Worm (Caenorhabditis elegans) whole organism, L1 larva: ENCODE data around the gene yap-1.

Experiments used
- C16A3.4 ChIP-seq: fragments of 150-350 bp; optimal IDR thresholded peaks from 2 replicates; lab custom pipeline; 2014; ENCODE audit warnings: missing biosample characterization, missing genetic modification characterization
- C34B4.2 ChIP-seq: sonication (generic microtip); optimal IDR thresholded peaks from 2 replicates; lab custom pipeline; 2017; ENCODE audit warnings: mild to moderate bottlenecking, missing genetic modification characterization, missing compliant biosample characterization
- F16B12.6 ChIP-seq: fragments of 150-350 bp; optimal IDR thresholded peaks from 2 replicates; lab custom pipeline; 2014; ENCODE audit warnings: missing biosample characterization, missing genetic modification characterization
- aha-1 ChIP-seq: fragments of 150-350 bp; optimal IDR thresholded peaks from 2 replicates; lab custom pipeline; 2014; ENCODE audit warnings: missing biosample characterization, missing genetic modification characterization
- blmp-1 ChIP-seq: fragments of 150-350 bp; optimal IDR thresholded peaks from 2 replicates; lab custom pipeline; 2014; ENCODE audit warnings: missing biosample characterization, missing genetic modification characterization
- ceh-8 ChIP-seq: fragments of 200-800 bp; sonication (Bioruptor generic); optimal IDR thresholded peaks from 2 replicates; lab custom pipeline; 2018; ENCODE audit warnings: mild to moderate bottlenecking, missing genetic modification characterization, moderate library complexity, missing compliant biosample characterization
- ceh-82 ChIP-seq, 3 experiments: fragments of 150-350 bp in 1 of 3; sonication (generic microtip) in 2 of 3; optimal IDR thresholded peaks; 2 replicates each; lab custom pipeline; 2014 to 2017; ENCODE audit warnings: missing biosample characterization in 3 of 3, missing genetic modification characterization in 3 of 3
- ceh-88 ChIP-seq: fragments of 200-800 bp; sonication (Bioruptor generic); IDR thresholded peaks from 2 replicates; pipeline ENCODE4 v1.3.6; 2022; ENCODE audit warnings: missing genetic modification characterization, missing compliant biosample characterization
- ces-1 ChIP-seq: fragments of 150-350 bp; optimal IDR thresholded peaks from 2 replicates; lab custom pipeline; 2014; ENCODE audit warnings: missing biosample characterization, missing genetic modification reagents, missing genetic modification characterization
- dpl-1 ChIP-seq, 3 experiments: fragments of 150-350 bp in 2 of 3; sonication (generic microtip) in 1 of 3; optimal IDR thresholded peaks; 2 replicates each; lab custom pipeline; 2014 to 2017; ENCODE audit warnings: missing biosample characterization in 3 of 3, missing genetic modification characterization in 3 of 3, missing genetic modification reagents in 3 of 3
- dsc-1 ChIP-seq: sonication (generic microtip); optimal IDR thresholded peaks from 2 replicates; lab custom pipeline; 2016; ENCODE audit warnings: mild to moderate bottlenecking, missing genetic modification characterization, missing compliant biosample characterization
- efl-1 ChIP-seq, 4 experiments: fragments of 150-350 bp; optimal IDR thresholded peaks in 3 of 4; peaks in 1 of 4; 1 replicate in 1 of 4; 2 replicates in 3 of 4; lab custom pipeline; 2014; ENCODE audit warnings: missing biosample characterization in 2 of 4, missing genetic modification characterization in 2 of 4, missing genetic modification reagents in 2 of 4
- efl-3 ChIP-seq: fragments of 200-800 bp; sonication (Bioruptor generic); optimal IDR thresholded peaks from 2 replicates; lab custom pipeline; 2018; ENCODE audit warnings: mild to moderate bottlenecking, missing genetic modification characterization, missing compliant biosample characterization
- elt-2 ChIP-seq: sonication (generic microtip); optimal IDR thresholded peaks from 2 replicates; lab custom pipeline; 2016; ENCODE audit warnings: missing genetic modification characterization, mild to moderate bottlenecking, inconsistent platforms, missing compliant biosample characterization, missing genetic modification reagents
- elt-3 ChIP-seq, 6 experiments: fragments of 150-350 bp in 1 of 6; sonication (generic microtip); optimal IDR thresholded peaks; 2 replicates each; lab custom pipeline; 2017 to 2018; ENCODE audit warnings: missing biosample characterization in 6 of 6, missing genetic modification characterization in 6 of 6, inconsistent platforms in 1 of 6
- fkh-8 ChIP-seq: sonication (generic microtip); optimal IDR thresholded peaks from 2 replicates; lab custom pipeline; 2016; ENCODE audit warnings: mild to moderate bottlenecking, missing genetic modification characterization, missing compliant biosample characterization
- hlh-4 ChIP-seq: sonication (generic microtip); optimal IDR thresholded peaks from 2 replicates; lab custom pipeline; 2016; ENCODE audit warnings: mild to moderate bottlenecking, missing genetic modification characterization, missing compliant biosample characterization
- irx-1 ChIP-seq: sonication (generic microtip); optimal IDR thresholded peaks from 2 replicates; lab custom pipeline; 2016; ENCODE audit warnings: missing genetic modification characterization, missing compliant biosample characterization
- lin-13 ChIP-seq: fragments of 150-350 bp; optimal IDR thresholded peaks from 2 replicates; lab custom pipeline; 2014; ENCODE audit warnings: missing biosample characterization, missing genetic modification reagents, missing genetic modification characterization
- lin-14 ChIP-seq: fragments of 200-800 bp; sonication (Bioruptor generic); optimal IDR thresholded peaks from 2 replicates; lab custom pipeline; 2018; ENCODE audit warnings: mild to moderate bottlenecking, missing genetic modification characterization, moderate library complexity, missing compliant biosample characterization
- lin-15B ChIP-seq: fragments of 150-350 bp; sonication (generic microtip); optimal IDR thresholded peaks from 3 replicates; lab custom pipeline; 2014; ENCODE audit warnings: missing biosample characterization, missing genetic modification characterization
- lin-35 ChIP-seq, 2 experiments: fragments of 150-350 bp; optimal IDR thresholded peaks; 2 replicates each; lab custom pipeline; 2014; ENCODE audit warnings: missing biosample characterization in 2 of 2, missing genetic modification characterization in 2 of 2, missing genetic modification reagents in 2 of 2
- lin-39 ChIP-seq: fragments of 150-350 bp; optimal IDR thresholded peaks from 2 replicates; lab custom pipeline; 2014; ENCODE audit warnings: missing biosample characterization, missing genetic modification reagents, missing genetic modification characterization
- lsy-2 ChIP-seq, 2 experiments: fragments of 150-350 bp; optimal IDR thresholded peaks; 2 replicates each; lab custom pipeline; 2014; ENCODE audit warnings: missing biosample characterization in 2 of 2, missing genetic modification characterization in 2 of 2
- mdl-1 ChIP-seq, 2 experiments: fragments of 150-350 bp; optimal IDR thresholded peaks; 2 replicates each; lab custom pipeline; 2014 to 2017; ENCODE audit warnings: missing biosample characterization in 2 of 2, missing genetic modification characterization in 2 of 2, inconsistent platforms in 1 of 2
- mef-2 ChIP-seq: fragments of 150-350 bp; optimal IDR thresholded peaks from 2 replicates; lab custom pipeline; 2014; ENCODE audit warnings: missing biosample characterization, missing genetic modification characterization
- mep-1 ChIP-seq: fragments of 150-350 bp; optimal IDR thresholded peaks from 2 replicates; lab custom pipeline; 2014; ENCODE audit warnings: missing biosample characterization, missing genetic modification characterization
- nhr-11 ChIP-seq: fragments of 150-350 bp; optimal IDR thresholded peaks from 2 replicates; lab custom pipeline; 2014; ENCODE audit warnings: missing biosample characterization, missing genetic modification characterization
- nhr-20 ChIP-seq: sonication (generic microtip); optimal IDR thresholded peaks from 2 replicates; lab custom pipeline; 2016; ENCODE audit warnings: mild to moderate bottlenecking, missing genetic modification characterization, missing compliant biosample characterization
- nhr-237 ChIP-seq: fragments of 150-350 bp; optimal IDR thresholded peaks from 2 replicates; lab custom pipeline; 2014; ENCODE audit warnings: missing biosample characterization, missing genetic modification characterization
- nhr-47 ChIP-seq: sonication (generic microtip); optimal IDR thresholded peaks from 2 replicates; lab custom pipeline; 2016; ENCODE audit warnings: mild to moderate bottlenecking, missing genetic modification characterization, moderate library complexity, missing compliant biosample characterization
- nhr-71 ChIP-seq: sonication (generic microtip); optimal IDR thresholded peaks from 2 replicates; lab custom pipeline; 2016; ENCODE audit warnings: mild to moderate bottlenecking, missing genetic modification characterization, moderate library complexity, missing compliant biosample characterization
- nhr-76 ChIP-seq: sonication (generic microtip); optimal IDR thresholded peaks from 2 replicates; lab custom pipeline; 2017; ENCODE audit warnings: missing biosample characterization, missing genetic modification characterization
- nhr-85 ChIP-seq: sonication (generic microtip); peaks from one replicate; lab custom pipeline; 2016; ENCODE audit warnings: missing genetic modification characterization, inconsistent platforms, missing compliant biosample characterization
- nhr-90 ChIP-seq: sonication (generic microtip); optimal IDR thresholded peaks from 2 replicates; lab custom pipeline; 2016; ENCODE audit warnings: mild to moderate bottlenecking, missing genetic modification characterization, missing compliant biosample characterization; ENCODE audit not compliant: poor library complexity
- pax-3 ChIP-seq: fragments of 200-800 bp; sonication (Bioruptor generic); optimal IDR thresholded peaks from 2 replicates; lab custom pipeline; 2018; ENCODE audit warnings: mild to moderate bottlenecking, missing genetic modification characterization, moderate library complexity, missing compliant biosample characterization
- rnt-1 ChIP-seq: sonication (generic microtip); optimal IDR thresholded peaks from 2 replicates; lab custom pipeline; 2016; ENCODE audit warnings: mild to moderate bottlenecking, missing genetic modification characterization, moderate library complexity, missing compliant biosample characterization
- skn-1 ChIP-seq: fragments of 150-350 bp; optimal IDR thresholded peaks from 2 replicates; lab custom pipeline; 2014; ENCODE audit warnings: missing biosample characterization, missing genetic modification characterization
- snu-23 ChIP-seq: sonication (generic microtip); optimal IDR thresholded peaks from 2 replicates; lab custom pipeline; 2016; ENCODE audit warnings: missing genetic modification characterization, missing compliant biosample characterization
- sup-37 ChIP-seq: fragments of 200-800 bp; sonication (Bioruptor generic); optimal IDR thresholded peaks from 2 replicates; lab custom pipeline; 2018; ENCODE audit warnings: mild to moderate bottlenecking, missing genetic modification characterization, missing compliant biosample characterization
- swsn-7 ChIP-seq: sonication (generic microtip); optimal IDR thresholded peaks from 2 replicates; lab custom pipeline; 2016; ENCODE audit warnings: missing genetic modification characterization, missing compliant biosample characterization
- unc-30 ChIP-seq: sonication (generic microtip); optimal IDR thresholded peaks from 2 replicates; lab custom pipeline; 2017; ENCODE audit warnings: missing biosample characterization, missing genetic modification characterization
- unc-62 ChIP-seq: fragments of 150-350 bp; optimal IDR thresholded peaks from 2 replicates; lab custom pipeline; 2014; ENCODE audit warnings: missing biosample characterization, missing genetic modification reagents, missing genetic modification characterization
- unc-98 ChIP-seq: fragments of 200-800 bp; sonication (Bioruptor generic); IDR thresholded peaks from 2 replicates; pipeline ENCODE4 v1.3.6; 2022; ENCODE audit warnings: missing genetic modification characterization, missing compliant biosample characterization
- zip-4 ChIP-seq: fragments of 200-800 bp; sonication (Bioruptor generic); optimal IDR thresholded peaks from 2 replicates; lab custom pipeline; 2018; ENCODE audit warnings: mild to moderate bottlenecking, missing genetic modification characterization, moderate library complexity, missing compliant biosample characterization

The yap-1 gene

DNA sequence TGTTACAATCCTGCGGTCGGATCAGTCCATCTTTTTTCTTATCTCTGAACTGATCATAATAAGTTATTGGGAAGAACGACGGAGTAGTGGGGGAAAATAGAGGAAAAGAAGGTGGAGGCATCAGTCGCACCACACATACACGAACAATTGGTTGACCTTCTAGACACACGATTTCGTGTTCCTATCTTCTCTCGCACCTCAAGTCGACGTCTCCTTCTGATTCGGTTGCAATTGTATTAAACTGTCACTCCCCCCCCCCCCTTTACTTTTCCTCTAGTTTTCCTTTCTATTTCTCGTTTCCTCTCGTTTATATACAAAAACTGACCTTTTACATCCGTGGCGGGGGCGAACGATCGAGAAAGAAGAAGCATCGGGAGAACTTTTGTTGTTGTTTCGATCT, 511 bp upstream of the yap-1 start (continued):
- no peak for TF ChIP-seq unc-30 (tag; lab: Kevin White, UChicago)
- TF ChIP-seq nhr-90, result peak; percentile 35
- TF ChIP-seq lsy-2 (tag; optimal IDR thresholded peaks at IDR 0.05; lab: Kevin White, UChicago), result no peak
- TF ChIP-seq nhr-85, result peak; percentile 72
- no peak for TF ChIP-seq rnt-1 (tag; lab: Kevin White, UChicago)
- peak in 1 of 2 experiments; percentile 37 for TF ChIP-seq lin-35 (GFP tag; optimal IDR thresholded peaks at IDR 0.05; lab: Kevin White, UChicago)
- TF ChIP-seq F16B12.6 (tag; lab: Kevin White, UChicago), result no peak
- peak; percentile 91 for TF ChIP-seq blmp-1 (tag; lab: Kevin White, UChicago)
- peak; percentile 20 for TF ChIP-seq snu-23 (GFP tag; lab: Kevin White, UChicago)
- no peak for TF ChIP-seq nhr-11 (tag; lab: Kevin White, UChicago)
- TF ChIP-seq nhr-76 (tag; lab: Kevin White, UChicago), result no peak

DNA sequence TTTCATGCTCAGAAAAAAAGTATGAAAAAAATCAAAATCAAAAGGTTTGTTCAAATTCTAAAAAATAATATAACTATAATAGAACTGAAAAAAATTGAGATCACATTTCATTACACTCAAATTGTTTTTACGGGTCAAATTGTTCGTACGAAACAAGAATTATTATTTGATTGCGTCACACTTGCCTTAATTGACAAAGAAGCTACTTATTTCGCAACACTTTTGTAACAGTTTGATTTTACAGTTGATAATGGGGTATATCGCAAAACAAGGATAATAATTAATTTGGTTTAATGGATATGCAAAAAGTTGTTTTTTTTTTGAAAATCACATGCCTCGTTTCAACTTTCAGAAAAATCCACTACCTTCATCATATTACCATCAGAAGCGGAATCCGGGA, 314 bp downstream of the yap-1 start:
- TF ChIP-seq C16A3.4 (tag; lab: Kevin White, UChicago) (no peak), nhr-85 (no peak), nhr-237 (tag; lab: Kevin White, UChicago) (no peak), ceh-8 (GFP tag; lab: Kevin White, UChicago) (no peak), ces-1 (no peak), ceh-88 (no peak), C34B4.2 (tag; lab: Kevin White, UChicago) (no peak), hlh-4 (tag; lab: Kevin White, UChicago) (no peak), pax-3 (tag; lab: Kevin White, UChicago) (no peak), lin-15B (tag; lab: Kevin White, UChicago) (no peak), snu-23 (GFP tag; lab: Kevin White, UChicago) (no peak), efl-3 (GFP tag; lab: Kevin White, UChicago) (no peak), lsy-2 (tag; optimal IDR thresholded peaks at IDR 0.05; lab: Kevin White, UChicago) (no peak), nhr-47 (tag; lab: Kevin White, UChicago) (no peak), zip-4 (GFP tag; lab: Kevin White, UChicago) (no peak), mef-2 (tag; lab: Kevin White, UChicago) (no peak), skn-1 (tag; lab: Kevin White, UChicago) (no peak), swsn-7 (tag; lab: Kevin White, UChicago) (no peak), dpl-1 (GFP tag; optimal IDR thresholded peaks at IDR 0.05; lab: Kevin White, UChicago) (no peak)

DNA sequence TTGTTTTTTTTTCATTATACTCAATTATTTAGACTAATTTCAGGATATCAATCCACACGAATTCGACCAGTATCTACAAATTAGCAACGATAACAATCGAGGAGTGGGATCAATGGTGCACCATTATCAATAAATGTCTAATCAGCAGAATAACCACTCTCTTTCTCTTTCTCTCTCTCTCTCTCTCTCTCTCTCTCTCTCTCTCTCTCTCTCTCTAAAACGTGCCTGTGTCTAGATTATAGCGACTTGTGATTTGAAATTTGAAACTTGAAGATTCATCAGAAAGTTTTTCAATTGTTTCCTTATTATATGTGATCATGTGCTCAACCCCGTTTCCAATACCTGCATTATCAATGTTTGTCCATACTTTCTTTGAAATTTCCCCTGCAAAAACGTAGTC, 2.5 kb downstream of the yap-1 start:
- TF ChIP-seq lin-35 (GFP tag; optimal IDR thresholded peaks at IDR 0.05; lab: Kevin White, UChicago) (peak in 1 of 2 experiments; percentile 36), nhr-20 (peak; percentile 18), efl-1 (optimal IDR thresholded peaks at IDR 0.05; lab: Kevin White, UChicago) (no peak), efl-1 (GFP tag; optimal IDR thresholded peaks at IDR 0.05 in 1 of 2; lab: Kevin White, UChicago) (peak in 1 of 2 experiments; percentile 26), lin-14 (no peak), elt-2 (tag; lab: Kevin White, UChicago) (peak; percentile 92), unc-62 (no peak), lin-13 (no peak)

DNA sequence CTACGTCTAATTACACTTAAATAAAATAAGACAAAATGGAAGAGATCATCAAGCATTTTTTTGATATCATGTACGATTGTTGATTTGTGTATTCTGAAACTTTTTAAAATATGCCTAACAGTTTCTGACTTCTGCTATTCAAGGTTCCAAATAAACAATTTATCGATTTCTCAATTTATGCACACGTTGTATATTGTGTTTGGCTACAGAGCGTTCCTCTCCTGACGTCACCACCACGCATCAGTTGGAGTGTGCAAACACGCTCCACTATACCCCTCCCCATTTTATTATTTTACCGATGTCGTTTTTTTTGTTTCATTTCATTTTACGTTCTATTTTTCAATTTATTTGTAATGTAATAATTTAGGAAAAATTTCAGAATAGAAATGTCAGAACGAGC, 3.2 kb downstream of the yap-1 start, which contains the start of gene plpp-1.3:
plpp-1.3 (plus strand) TSS at position 380 of the 400 bp plus-strand sequence.
- TF ChIP-seq C16A3.4 (tag; lab: Kevin White, UChicago), result peak; percentile 13
- TF ChIP-seq irx-1 (tag; lab: Kevin White, UChicago), result no peak
- TF ChIP-seq nhr-76 (tag; lab: Kevin White, UChicago), result no peak
- peak in 1 of 2 experiments; percentile 21 for TF ChIP-seq lsy-2 (tag; optimal IDR thresholded peaks at IDR 0.05; lab: Kevin White, UChicago)
- no peak for TF ChIP-seq ceh-82 (tag; optimal IDR thresholded peaks at IDR 0.05; lab: Kevin White, UChicago)
- TF ChIP-seq lin-35 (GFP tag; optimal IDR thresholded peaks at IDR 0.05; lab: Kevin White, UChicago), result peak in 1 of 2 experiments; percentile 52
- peak; percentile 45 for TF ChIP-seq lin-14
- no peak for TF ChIP-seq aha-1 (tag; lab: Kevin White, UChicago)
- no peak for TF ChIP-seq zip-4 (GFP tag; lab: Kevin White, UChicago)
- TF ChIP-seq lin-39 (tag; lab: Kevin White, UChicago), result no peak
- TF ChIP-seq mep-1, result peak; percentile 21
- TF ChIP-seq elt-3 (tag; optimal IDR thresholded peaks at IDR 0.05; lab: Kevin White, UChicago), result peak in 1 of 6 experiments; percentile 1
- no peak for TF ChIP-seq ces-1
- TF ChIP-seq dsc-1 (tag; lab: Kevin White, UChicago), result no peak
- no peak for TF ChIP-seq unc-98 (GFP tag; lab: Robert Waterston, UW)
- no peak for TF ChIP-seq C34B4.2 (tag; lab: Kevin White, UChicago)
- no peak for TF ChIP-seq sup-37 (GFP tag; lab: Kevin White, UChicago)
- TF ChIP-seq nhr-71 (tag; lab: Kevin White, UChicago), result peak; percentile 24
- no peak for TF ChIP-seq F16B12.6 (tag; lab: Kevin White, UChicago)
- peak in 1 of 2 experiments; percentile 30 for TF ChIP-seq mdl-1 (tag; optimal IDR thresholded peaks at IDR 0.05; lab: Kevin White, UChicago)
- TF ChIP-seq rnt-1 (tag; lab: Kevin White, UChicago), result no peak
- TF ChIP-seq blmp-1 (tag; lab: Kevin White, UChicago), result peak; percentile 36
- no peak for TF ChIP-seq nhr-20
- TF ChIP-seq fkh-8 (tag; lab: Kevin White, UChicago), result no peak
